Worm (Caenorhabditis elegans) whole organism, L4 larva: Measurements from ENCODE around the gene clec-136.

Experiments
- D1046.2 ChIP-seq: fragments of 200-800 bp; sonication (Bioruptor generic); IDR thresholded peaks from 2 replicates; pipeline ENCODE4 v1.3.6; 2022; ENCODE audit warnings: missing genetic modification characterization, missing compliant biosample characterization
- aha-1 ChIP-seq: fragments of 150-350 bp; peaks from one replicate; lab custom pipeline; 2014; ENCODE audit warnings: missing biosample characterization, missing genetic modification characterization
- aly-2 ChIP-seq: sonication (generic microtip); optimal IDR thresholded peaks from 2 replicates; lab custom pipeline; 2018; ENCODE audit warnings: missing biosample characterization, missing genetic modification characterization
- ceh-28 ChIP-seq: fragments of 150-350 bp; optimal IDR thresholded peaks from 2 replicates; lab custom pipeline; 2014; ENCODE audit warnings: missing biosample characterization, missing genetic modification reagents, missing genetic modification characterization
- daf-12 ChIP-seq: fragments of 150-350 bp; optimal IDR thresholded peaks from 2 replicates; lab custom pipeline; 2014; ENCODE audit warnings: missing biosample characterization, missing genetic modification reagents, missing genetic modification characterization
- daf-16 ChIP-seq, 3 experiments: sonication (generic microtip); optimal IDR thresholded peaks; 2 replicates each; lab custom pipeline; 2016 to 2017; ENCODE audit warnings: missing genetic modification characterization in 3 of 3, missing genetic modification reagents in 3 of 3, mild to moderate bottlenecking in 2 of 3, missing compliant biosample characterization in 2 of 3, missing biosample characterization in 1 of 3, moderate library complexity in 1 of 3
- daf-19 ChIP-seq: fragments of 200-800 bp; sonication (Bioruptor generic); conservative IDR thresholded peaks from 2 replicates; pipeline ENCODE4 v1.3.6; 2022; ENCODE audit warnings: missing genetic modification characterization, missing compliant biosample characterization
- dmd-6 ChIP-seq: fragments of 200-800 bp; sonication (Bioruptor generic); IDR thresholded peaks from 2 replicates; pipeline ENCODE4 v1.3.6; 2022; ENCODE audit warnings: missing genetic modification reagents, missing genetic modification characterization, missing compliant biosample characterization
- dmd-8 ChIP-seq: fragments of 200-800 bp; sonication (Bioruptor generic); IDR thresholded peaks from 2 replicates; pipeline ENCODE4 v1.3.6; 2022; ENCODE audit warnings: missing genetic modification characterization, missing compliant biosample characterization
- dpl-1 ChIP-seq: fragments of 150-350 bp; optimal IDR thresholded peaks from 2 replicates; lab custom pipeline; 2014; ENCODE audit warnings: missing biosample characterization, missing genetic modification reagents, missing genetic modification characterization
- dve-1 ChIP-seq: sonication (generic microtip); optimal IDR thresholded peaks from 2 replicates; lab custom pipeline; 2017; ENCODE audit warnings: antibody characterized with exemption, mild to moderate bottlenecking, missing genetic modification characterization, missing compliant biosample characterization; ENCODE audit not compliant: insufficient read depth
- fkh-10 ChIP-seq: fragments of 150-350 bp; optimal IDR thresholded peaks from 2 replicates; lab custom pipeline; 2014; ENCODE audit warnings: missing biosample characterization, missing genetic modification reagents, missing genetic modification characterization
- fos-1 ChIP-seq: fragments of 150-350 bp; optimal IDR thresholded peaks from 2 replicates; lab custom pipeline; 2014; ENCODE audit warnings: missing biosample characterization, missing genetic modification characterization
- hif-1 ChIP-seq, 2 experiments: sonication (generic microtip); optimal IDR thresholded peaks; 2 replicates each; lab custom pipeline; 2016 to 2017; ENCODE audit warnings: missing compliant biosample characterization in 2 of 2, missing genetic modification characterization in 2 of 2, missing genetic modification reagents in 2 of 2, missing genotype in 2 of 2, mild to moderate bottlenecking in 1 of 2
- hlh-11 ChIP-seq: fragments of 200-800 bp; sonication (Bioruptor generic); optimal IDR thresholded peaks from 2 replicates; lab custom pipeline; 2018; ENCODE audit warnings: mild to moderate bottlenecking, missing genetic modification characterization, missing compliant biosample characterization
- lin-13 ChIP-seq: fragments of 150-350 bp; optimal IDR thresholded peaks from 2 replicates; lab custom pipeline; 2014; ENCODE audit warnings: missing biosample characterization, missing genetic modification reagents, missing genetic modification characterization
- lin-15B ChIP-seq: fragments of 150-350 bp; sonication (generic microtip); optimal IDR thresholded peaks from 3 replicates; lab custom pipeline; 2014; ENCODE audit warnings: missing biosample characterization, missing genetic modification characterization
- lin-29 ChIP-seq: fragments of 200-800 bp; sonication (Bioruptor generic); IDR thresholded peaks from 2 replicates; pipeline ENCODE4 v1.3.6; 2022; ENCODE audit warnings: missing genetic modification reagents, missing genetic modification characterization, missing compliant biosample characterization
- lin-38 ChIP-seq: fragments of 200-800 bp; sonication (Bioruptor generic); IDR thresholded peaks from 2 replicates; pipeline ENCODE4 v1.3.6; 2022; ENCODE audit warnings: missing genetic modification reagents, missing genetic modification characterization, missing compliant biosample characterization
- lin-39 ChIP-seq: fragments of 150-350 bp; optimal IDR thresholded peaks from 2 replicates; lab custom pipeline; 2014; ENCODE audit warnings: missing biosample characterization, missing genetic modification reagents, missing genetic modification characterization
- mes-2 ChIP-seq: sonication (generic microtip); optimal IDR thresholded peaks from 2 replicates; lab custom pipeline; 2016; ENCODE audit warnings: missing genotype, mild to moderate bottlenecking, missing genetic modification characterization, missing compliant biosample characterization; ENCODE audit not compliant: poor library complexity, severe bottlenecking
- mxl-3 ChIP-seq: fragments of 200-800 bp; sonication (Bioruptor generic); optimal IDR thresholded peaks from 2 replicates; lab custom pipeline; 2018; ENCODE audit warnings: mild to moderate bottlenecking, missing genetic modification characterization, missing compliant biosample characterization
- nhr-102 ChIP-seq: sonication (generic microtip); optimal IDR thresholded peaks from 2 replicates; lab custom pipeline; 2016; ENCODE audit warnings: mild to moderate bottlenecking, missing genetic modification characterization, moderate library complexity, missing compliant biosample characterization
- nhr-111 ChIP-seq: fragments of 200-800 bp; sonication (Bioruptor generic); optimal IDR thresholded peaks from 2 replicates; lab custom pipeline; 2018; ENCODE audit warnings: mild to moderate bottlenecking, missing genetic modification characterization, missing compliant biosample characterization
- nhr-237 ChIP-seq: sonication (generic microtip); optimal IDR thresholded peaks from 2 replicates; lab custom pipeline; 2017; ENCODE audit warnings: missing biosample characterization, missing genetic modification characterization
- nhr-28 ChIP-seq: fragments of 150-350 bp; optimal IDR thresholded peaks from 2 replicates; lab custom pipeline; 2014; ENCODE audit warnings: missing biosample characterization, missing genetic modification characterization
- nhr-48 ChIP-seq: sonication (generic microtip); optimal IDR thresholded peaks from 2 replicates; lab custom pipeline; 2016; ENCODE audit warnings: mild to moderate bottlenecking, missing genetic modification characterization, missing compliant biosample characterization
- nhr-6 ChIP-seq: fragments of 150-350 bp; optimal IDR thresholded peaks from 2 replicates; lab custom pipeline; 2014; ENCODE audit warnings: missing biosample characterization, missing genetic modification characterization
- pha-4 ChIP-seq, 2 experiments: fragments of 150-350 bp in 1 of 2; fragments of 200-800 bp in 1 of 2; sonication (Bioruptor generic) in 1 of 2; IDR thresholded peaks in 1 of 2; optimal IDR thresholded peaks in 1 of 2; 2 replicates each; pipeline versions ENCODE4 v1.3.6 to Lab custom; 2014 to 2022; ENCODE audit warnings: missing genetic modification characterization in 2 of 2, missing genetic modification reagents in 2 of 2, missing biosample characterization in 1 of 2, missing compliant biosample characterization in 1 of 2
- pqm-1 ChIP-seq: sonication (generic microtip); optimal IDR thresholded peaks from 2 replicates; lab custom pipeline; 2017; ENCODE audit warnings: missing biosample characterization, missing genetic modification characterization
- saeg-2 ChIP-seq: fragments of 200-800 bp; sonication (Bioruptor generic); IDR thresholded peaks from 2 replicates; pipeline ENCODE4 v1.3.6; 2022; ENCODE audit warnings: missing genetic modification reagents, missing genetic modification characterization, missing compliant biosample characterization
- set-16 ChIP-seq: fragments of 200-800 bp; sonication (Bioruptor generic); IDR thresholded peaks from 2 replicates; pipeline ENCODE4 v1.3.6; 2022; ENCODE audit warnings: missing genetic modification reagents, missing genetic modification characterization, missing compliant biosample characterization
- snpc-1.2 ChIP-seq: fragments of 200-800 bp; sonication (Bioruptor generic); IDR thresholded peaks from 2 replicates; pipeline ENCODE4 v1.3.6; 2022; ENCODE audit warnings: missing genetic modification reagents, missing genetic modification characterization, missing compliant biosample characterization
- spr-1 ChIP-seq: sonication (generic microtip); optimal IDR thresholded peaks from 2 replicates; lab custom pipeline; 2016; ENCODE audit warnings: mild to moderate bottlenecking, missing genetic modification characterization, missing compliant biosample characterization
- spr-3 ChIP-seq: fragments of 200-800 bp; sonication (Bioruptor generic); optimal IDR thresholded peaks from 2 replicates; lab custom pipeline; 2018; ENCODE audit warnings: mild to moderate bottlenecking, missing genetic modification characterization, missing compliant biosample characterization
- unc-130 ChIP-seq: sonication (generic microtip); optimal IDR thresholded peaks from 2 replicates; lab custom pipeline; 2016; ENCODE audit warnings: missing genetic modification reagents, missing genetic modification characterization, missing compliant biosample characterization
- unc-62 ChIP-seq, 3 experiments: fragments of 150-350 bp in 1 of 3; sonication (generic microtip); optimal IDR thresholded peaks in 2 of 3; peaks in 1 of 3; 1 replicate in 1 of 3; 2 replicates in 2 of 3; lab custom pipeline; 2014 to 2017; ENCODE audit warnings: missing biosample characterization in 3 of 3, missing genetic modification characterization in 3 of 3, missing genetic modification reagents in 3 of 3, missing genotype in 1 of 3
- zfp-2 ChIP-seq: sonication (generic microtip); optimal IDR thresholded peaks from 2 replicates; lab custom pipeline; 2016; ENCODE audit warnings: mild to moderate bottlenecking, missing genetic modification characterization, missing compliant biosample characterization
- zip-2 ChIP-seq: fragments of 150-350 bp; optimal IDR thresholded peaks from 2 replicates; lab custom pipeline; 2014; ENCODE audit warnings: missing biosample characterization, missing genetic modification characterization
- ztf-11 ChIP-seq: fragments of 150-350 bp; optimal IDR thresholded peaks from 2 replicates; lab custom pipeline; 2014; ENCODE audit warnings: missing biosample characterization, missing genetic modification characterization

The clec-136 gene

ce11 chrII:4601256-4601655 is 15.1 kb downstream of the clec-136 start, which contains the start of gene ipla-1:
TSS of gene ipla-1 (minus strand) at chrII:4601356.
- no peak for TF ChIP-seq fos-1 (tag; lab: Kevin White, UChicago)
- no peak for TF ChIP-seq D1046.2 (GFP tag; lab: Robert Waterston, UW)
- no peak for TF ChIP-seq nhr-6 (tag; lab: Kevin White, UChicago)
- TF ChIP-seq set-16 (GFP tag; lab: Robert Waterston, UW) = no peak
- no peak for TF ChIP-seq ztf-11 (tag; lab: Kevin White, UChicago)
- TF ChIP-seq spr-3 (GFP tag; lab: Kevin White, UChicago) = no peak
- no peak for TF ChIP-seq unc-130 (GFP tag; lab: Kevin White, UChicago)
- TF ChIP-seq nhr-237 = no peak
- TF ChIP-seq pqm-1 (tag; lab: Kevin White, UChicago) = no peak
- TF ChIP-seq zip-2 (tag; lab: Kevin White, UChicago) = no peak
- no peak for TF ChIP-seq mxl-3
- no peak for TF ChIP-seq lin-15B (tag; lab: Kevin White, UChicago)
- TF ChIP-seq zfp-2 (tag; lab: Kevin White, UChicago) = no peak
- TF ChIP-seq dmd-6 (GFP tag; lab: Robert Waterston, UW) = no peak
- TF ChIP-seq unc-62 (GFP tag; optimal IDR thresholded peaks at IDR 0.05 in 1 of 2; lab: Kevin White, UChicago) = no peak
- TF ChIP-seq unc-62 (tag; optimal IDR thresholded peaks at IDR 0.05; lab: Kevin White, UChicago) = no peak
- TF ChIP-seq hlh-11 (tag; lab: Kevin White, UChicago) = no peak
- no peak for TF ChIP-seq daf-12 (tag; lab: Kevin White, UChicago)
- TF ChIP-seq lin-29 (GFP tag; lab: Robert Waterston, UW) = no peak
- no peak for TF ChIP-seq daf-16 (GFP tag; optimal IDR thresholded peaks at IDR 0.05; lab: Kevin White, UChicago)
- no peak for TF ChIP-seq daf-16 (tag; optimal IDR thresholded peaks at IDR 0.05; lab: Kevin White, UChicago)
- TF ChIP-seq saeg-2 = no peak

ce11 chrII:4600818-4601217 is 15.5 kb downstream of the clec-136 start:
- TF ChIP-seq nhr-48 (tag; lab: Kevin White, UChicago) = no peak

ce11 chrII:4600276-4600675 is 16.1 kb downstream of the clec-136 start:
- TF ChIP-seq dmd-6 (GFP tag; lab: Robert Waterston, UW) = peak; percentile 16; the same call in 1 of the 2 replicates
- TF ChIP-seq dmd-8 = no peak
- no peak for TF ChIP-seq lin-13 (GFP tag; lab: Kevin White, UChicago)
- TF ChIP-seq hif-1 (tag; optimal IDR thresholded peaks at IDR 0.05; lab: Kevin White, UChicago) = no peak
- no peak for TF ChIP-seq aly-2 (tag; lab: Kevin White, UChicago)
- no peak for TF ChIP-seq daf-19 (GFP tag; lab: Robert Waterston, UW)
- TF ChIP-seq spr-1 (tag; lab: Kevin White, UChicago) = no peak
- no peak for TF ChIP-seq mes-2 (tag; lab: Kevin White, UChicago)
- no peak for TF ChIP-seq lin-39
- TF ChIP-seq nhr-102 = no peak
- no peak for TF ChIP-seq pqm-1 (tag; lab: Kevin White, UChicago)
- no peak for TF ChIP-seq lin-38
- TF ChIP-seq nhr-111 = no peak
- no peak for TF ChIP-seq dpl-1 (GFP tag; lab: Kevin White, UChicago)
- no peak for TF ChIP-seq snpc-1.2
- peak; percentile 86 for TF ChIP-seq aha-1 (tag; lab: Kevin White, UChicago)
- no peak for TF ChIP-seq pha-4 (GFP tag; IDR thresholded peaks at IDR 0.05; lab: Robert Waterston, UW)
- no peak for TF ChIP-seq pha-4 (tag; optimal IDR thresholded peaks at IDR 0.05; lab: Kevin White, UChicago)
- TF ChIP-seq nhr-28 (tag; lab: Kevin White, UChicago) = peak; percentile 32
- TF ChIP-seq daf-16 (GFP tag; optimal IDR thresholded peaks at IDR 0.05; lab: Kevin White, UChicago) = no peak
- no peak for TF ChIP-seq daf-16 (tag; optimal IDR thresholded peaks at IDR 0.05; lab: Kevin White, UChicago)
- no peak for TF ChIP-seq dve-1 (tag; lab: Kevin White, UChicago)
- TF ChIP-seq ceh-28 (tag; lab: Kevin White, UChicago) = no peak
- no peak for TF ChIP-seq fkh-10 (GFP tag; lab: Kevin White, UChicago)
